Worm (Caenorhabditis elegans) whole organism, midembryonic: ENCODE measurements around the gene sra-3.

Source experiments
- T22C8.4 ChIP-seq: fragments of 200-800 bp; sonication (Bioruptor generic); IDR thresholded peaks from 2 replicates; pipeline ENCODE4 v1.3.6; 2022; ENCODE audit warnings: missing genetic modification characterization, missing compliant biosample characterization
- med-1 ChIP-seq: sonication (generic microtip); optimal IDR thresholded peaks from 2 replicates; lab custom pipeline; 2017; ENCODE audit warnings: missing genetic modification characterization, mild to moderate bottlenecking, missing compliant biosample characterization, antibody characterized with exemption, missing genetic modification reagents; ENCODE audit not compliant: insufficient read depth
- ref-1 ChIP-seq: fragments of 200-800 bp; sonication (Bioruptor generic); conservative IDR thresholded peaks from 2 replicates; pipeline ENCODE4 v1.3.6; 2022; ENCODE audit warnings: missing genetic modification reagents, missing genetic modification characterization, missing compliant biosample characterization
- tab-1 ChIP-seq: fragments of 200-800 bp; sonication (Bioruptor generic); IDR thresholded peaks from 2 replicates; pipeline ENCODE4 v1.3.6; 2022; ENCODE audit warnings: missing genetic modification characterization, missing compliant biosample characterization

DNA sequence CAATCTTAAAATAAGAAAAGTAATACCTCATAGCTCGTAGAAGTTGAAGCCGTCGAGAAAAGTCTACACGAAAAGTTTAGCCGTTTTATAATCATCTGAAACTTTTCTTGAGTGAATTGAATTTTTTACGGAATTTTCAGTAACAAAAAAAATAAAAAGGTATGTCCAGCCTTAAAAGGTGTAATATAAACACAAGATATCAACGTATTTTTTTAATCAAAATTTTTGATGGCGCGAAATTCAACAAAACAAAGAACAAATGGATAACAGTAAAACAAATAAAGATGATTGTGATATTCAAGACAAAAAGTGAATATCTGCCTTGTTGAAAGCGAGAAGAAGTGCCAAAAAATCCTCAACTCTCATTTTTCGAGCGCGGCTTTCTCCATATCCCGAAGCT is 49.0 kb upstream of the sra-3 start, which contains the start of gene eral-1:
- TF ChIP-seq T22C8.4 (GFP tag; lab: Robert Waterston, UW) = no peak
- no peak for TF ChIP-seq med-1
- no peak for TF ChIP-seq tab-1 (GFP tag; lab: Robert Waterston, UW)
- no peak for TF ChIP-seq ref-1 (GFP tag; lab: Robert Waterston, UW)
